Worm (Caenorhabditis elegans) whole organism, midembryonic: Measurements from ENCODE around the gene srbc-77.

Experiments used
- T22C8.4 ChIP-seq: fragments of 200-800 bp; sonication (Bioruptor generic); IDR thresholded peaks from 2 replicates; pipeline ENCODE4 v1.3.6; 2022; ENCODE audit warnings: missing genetic modification characterization, missing compliant biosample characterization
- flt-1 ChIP-seq: fragments of 200-800 bp; sonication (Bioruptor generic); IDR thresholded peaks from 2 replicates; pipeline ENCODE4 v1.3.6; 2022; ENCODE audit warnings: missing genetic modification characterization, missing compliant biosample characterization

ce11 chrV:15965114-15965513 lies 35.1 kb downstream of the srbc-77 start, which contains the start of gene sri-2:
- TF ChIP-seq T22C8.4 (GFP tag; lab: Robert Waterston, UW), result no peak
- TF ChIP-seq flt-1, result no peak
